Worm (Caenorhabditis elegans) whole organism, late embryonic: ENCODE data around the gene K08C7.7.

Source experiments
- ceh-2 ChIP-seq: sonication (generic microtip); optimal IDR thresholded peaks from 2 replicates; lab custom pipeline; 2016; ENCODE audit warnings: missing genotype, missing genetic modification characterization, missing compliant biosample characterization
- lim-6 ChIP-seq: sonication (generic microtip); optimal IDR thresholded peaks from 2 replicates; lab custom pipeline; 2016; ENCODE audit warnings: missing genetic modification characterization, missing compliant biosample characterization
- pros-1 ChIP-seq: fragments of 150-350 bp; optimal IDR thresholded peaks from 2 replicates; lab custom pipeline; 2014; ENCODE audit warnings: missing biosample characterization, missing genetic modification reagents, missing genetic modification characterization

ce11 chrIV:10699660-10700059, 35.4 kb downstream of the K08C7.7 start, which contains the start of gene R102.11:
- TF ChIP-seq ceh-2 (tag; lab: Kevin White, UChicago) (no peak), pros-1 (tag; lab: Kevin White, UChicago) (no peak), lim-6 (tag; lab: Kevin White, UChicago) (no peak)
